Worm (Caenorhabditis elegans) whole organism, late embryonic: ENCODE results near the gene srx-2.

Experiments used
- F13H6.1 ChIP-seq: sonication (generic microtip); optimal IDR thresholded peaks from 2 replicates; lab custom pipeline; 2016; ENCODE audit warnings: missing genetic modification characterization, missing compliant biosample characterization
- K02D7.2 ChIP-seq: sonication (generic microtip); optimal IDR thresholded peaks from 2 replicates; lab custom pipeline; 2017; ENCODE audit warnings: mild to moderate bottlenecking, missing genetic modification characterization, missing compliant biosample characterization
- ama-1 ChIP-seq: fragments of 150-350 bp; optimal IDR thresholded peaks from 2 replicates; lab custom pipeline; 2014
- ceh-6 ChIP-seq: fragments of 200-800 bp; sonication (Bioruptor generic); optimal IDR thresholded peaks from 2 replicates; lab custom pipeline; 2018; ENCODE audit warnings: mild to moderate bottlenecking, missing genetic modification characterization, missing compliant biosample characterization
- dmd-4 ChIP-seq: sonication (generic microtip); optimal IDR thresholded peaks from 2 replicates; lab custom pipeline; 2016; ENCODE audit warnings: borderline replicate concordance, missing genetic modification characterization, missing compliant biosample characterization
- ets-4 ChIP-seq: sonication (generic microtip); optimal IDR thresholded peaks from 2 replicates; lab custom pipeline; 2016; ENCODE audit warnings: missing genetic modification characterization, missing compliant biosample characterization
- fax-1 ChIP-seq: sonication (generic microtip); optimal IDR thresholded peaks from 2 replicates; lab custom pipeline; 2016; ENCODE audit warnings: missing genotype, missing genetic modification characterization, missing compliant biosample characterization
- fkh-10 ChIP-seq: fragments of 150-350 bp; optimal IDR thresholded peaks from 2 replicates; lab custom pipeline; 2014; ENCODE audit warnings: missing biosample characterization, missing genetic modification reagents, missing genetic modification characterization
- nhr-11 ChIP-seq: fragments of 150-350 bp; optimal IDR thresholded peaks from 2 replicates; lab custom pipeline; 2014; ENCODE audit warnings: missing biosample characterization, missing genetic modification characterization
- rnt-1 ChIP-seq: sonication (generic microtip); optimal IDR thresholded peaks from 2 replicates; lab custom pipeline; 2016; ENCODE audit warnings: missing genetic modification characterization, missing compliant biosample characterization
- ztf-16 ChIP-seq: sonication (generic microtip); optimal IDR thresholded peaks from 2 replicates; lab custom pipeline; 2017; ENCODE audit warnings: missing genetic modification characterization, missing compliant biosample characterization

DNA sequence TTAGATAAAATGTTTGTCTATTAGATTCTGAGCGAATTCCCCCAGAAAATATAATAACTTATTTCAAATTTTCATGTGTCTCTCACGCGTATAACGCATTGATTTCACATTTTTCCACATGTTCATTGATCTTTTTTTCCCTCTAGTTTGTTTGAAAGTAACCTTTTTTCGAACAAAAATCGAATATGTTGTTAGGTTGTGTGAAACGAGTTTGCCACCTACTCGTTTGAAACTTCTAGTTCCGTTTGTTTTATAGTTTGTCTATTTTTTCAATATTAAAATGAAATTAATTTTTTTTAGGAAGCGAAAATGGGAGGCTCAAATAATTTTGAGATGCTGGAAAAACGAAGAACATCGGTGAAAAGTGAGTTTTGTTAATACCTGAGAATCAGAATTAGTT, 21.0 kb downstream of the srx-2 start, which contains the start of gene C25E10.5:
- TF ChIP-seq F13H6.1 (tag; lab: Kevin White, UChicago) (no peak), nhr-11 (tag; lab: Kevin White, UChicago) (no peak), ztf-16 (tag; lab: Kevin White, UChicago) (no peak), ceh-6 (no peak), ets-4 (no peak), K02D7.2 (tag; lab: Kevin White, UChicago) (no peak), ama-1 (lab: Kevin White, UChicago) (no peak), fkh-10 (GFP tag; lab: Kevin White, UChicago) (no peak), rnt-1 (no peak), fax-1 (no peak), dmd-4 (tag; lab: Kevin White, UChicago) (no peak)
